Fruit fly (Drosophila melanogaster): ENCODE data around the gene Kr-h2.

dm6 chr2L:6072124-6072523, 1.3 kb downstream of the Kr-h2 start:
- TF ChIP-seq psq (optimal IDR thresholded peaks at IDR 0.05) (no peak), usp (GFP tag; optimal IDR thresholded peaks at IDR 0.05) (no peak), EcR (GFP tag; optimal IDR thresholded peaks at IDR 0.05) (no peak)

Measured in whole organism.